Fruit fly (Drosophila melanogaster): ENCODE data around the gene capu.
A peak's percentile ranks its signal among the peaks of the same experiment; 100 is the strongest.

Gene capu

DNA sequence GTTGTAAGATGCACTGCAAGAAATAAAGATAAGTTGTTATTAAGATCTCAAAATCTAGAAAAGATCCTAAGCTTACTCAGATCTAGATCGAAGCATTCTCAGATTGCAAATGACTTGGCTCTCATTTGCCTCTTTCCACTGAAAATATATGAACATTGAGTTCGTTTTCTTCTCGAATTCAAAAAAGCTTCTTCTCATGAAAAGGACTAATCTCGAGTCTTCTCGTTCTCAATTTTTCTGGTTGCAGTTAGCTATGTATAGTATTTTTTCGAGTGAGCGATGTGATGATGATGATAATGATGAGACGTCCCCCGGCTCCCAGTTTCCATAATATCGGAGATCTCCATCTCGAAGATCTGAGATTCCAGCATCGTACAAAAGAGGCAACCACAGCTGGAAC lies 46.3 kb downstream of the capu start (continued):
- peak; percentile 34 for TF ChIP-seq CG6792 (GFP tag; optimal IDR thresholded peaks at IDR 0.05)
- TF ChIP-seq dsx (GFP tag; optimal IDR thresholded peaks at IDR 0.05; ENCODE audit: poor library complexity, severe bottlenecking), result peak; percentile 36
- TF ChIP-seq eg (GFP tag; IDR thresholded peaks at IDR 0.05), result no peak
- TF ChIP-seq fkh (GFP tag; optimal IDR thresholded peaks at IDR 0.05), result no peak
- TF ChIP-seq Eip93F (GFP tag; optimal IDR thresholded peaks at IDR 0.05), result no peak
- TF ChIP-seq Met (GFP tag; optimal IDR thresholded peaks at IDR 0.05), result peak; percentile 55
- TF ChIP-seq CG11902 (GFP tag; optimal IDR thresholded peaks at IDR 0.05), result peak; percentile 30
- TF ChIP-seq Eip78C (GFP tag), result peak; percentile 88
- TF ChIP-seq Ets96B (tag; optimal IDR thresholded peaks at IDR 0.05), result peak; percentile 19
- TF ChIP-seq CG4318 (GFP tag; optimal IDR thresholded peaks at IDR 0.05), result no peak
- no peak for TF ChIP-seq CG8319 (GFP tag; optimal IDR thresholded peaks at IDR 0.05)
- peak; percentile 37 for TF ChIP-seq CG10631 (GFP tag; optimal IDR thresholded peaks at IDR 0.05)
- no peak for TF ChIP-seq CG9139 (GFP tag; optimal IDR thresholded peaks at IDR 0.05)

DNA sequence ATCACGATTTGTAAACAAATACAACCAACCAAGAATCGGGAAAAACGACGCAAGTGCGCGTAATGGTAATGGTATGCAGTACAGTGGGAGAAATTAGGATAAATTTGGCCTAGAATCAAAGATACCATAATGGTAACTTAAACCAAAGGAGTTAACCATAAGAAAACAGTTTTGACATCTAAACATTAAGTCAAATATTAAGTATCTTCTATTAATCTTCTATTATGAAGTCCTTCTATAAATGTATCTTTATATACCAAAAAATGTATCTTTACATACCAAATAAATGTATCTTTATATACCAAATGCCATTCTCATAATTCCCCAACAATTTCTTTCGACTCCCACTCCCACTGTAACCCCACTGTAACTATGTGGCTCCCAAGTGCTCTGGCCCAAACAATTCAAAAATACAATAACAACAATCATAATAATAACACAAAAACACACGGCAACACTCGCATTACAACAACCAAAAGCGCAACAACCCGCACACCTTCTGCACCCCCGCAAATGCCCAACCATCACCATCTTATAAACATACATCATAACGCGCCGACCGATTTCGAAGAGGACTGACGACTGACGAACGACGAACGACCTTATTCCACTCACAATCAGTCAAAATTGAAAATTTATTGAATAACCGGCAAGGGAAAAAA lies 47.0 kb downstream of the capu start:
- no peak for TF ChIP-seq net (GFP tag; optimal IDR thresholded peaks at IDR 0.05)
- TF ChIP-seq dac (GFP tag; optimal IDR thresholded peaks at IDR 0.05), result no peak
- no peak for TF ChIP-seq CG16779 (tag; optimal IDR thresholded peaks at IDR 0.05)
- TF ChIP-seq CG11762 (GFP tag; optimal IDR thresholded peaks at IDR 0.05; ENCODE audit: insufficient read depth), result no peak
- no peak for TF ChIP-seq CG6276 (GFP tag; optimal IDR thresholded peaks at IDR 0.05)
- TF ChIP-seq Hr4 (GFP tag; optimal IDR thresholded peaks at IDR 0.05), result no peak
- TF ChIP-seq lz (GFP tag; optimal IDR thresholded peaks at IDR 0.05), result no peak
- no peak for TF ChIP-seq Eip93F (GFP tag; optimal IDR thresholded peaks at IDR 0.05)
- no peak for TF ChIP-seq CG6163 (GFP tag; IDR thresholded peaks at IDR 0.05)
- no peak for TF ChIP-seq CG10669 (GFP tag; optimal IDR thresholded peaks at IDR 0.05)
- no peak for TF ChIP-seq Smox (GFP tag; optimal IDR thresholded peaks at IDR 0.05)
- TF ChIP-seq Lpt (GFP tag; optimal IDR thresholded peaks at IDR 0.05), result no peak
- TF ChIP-seq OdsH (GFP tag; optimal IDR thresholded peaks at IDR 0.05), result peak; percentile 16
- no peak for TF ChIP-seq spab (GFP tag; optimal IDR thresholded peaks at IDR 0.05)
- TF ChIP-seq CG4318 (GFP tag; optimal IDR thresholded peaks at IDR 0.05), result no peak
- peak; percentile 3 for TF ChIP-seq CG8632 (GFP tag; optimal IDR thresholded peaks at IDR 0.05)
- TF ChIP-seq acj6 (GFP tag; optimal IDR thresholded peaks at IDR 0.05), result no peak
- TF ChIP-seq CG6792 (GFP tag; optimal IDR thresholded peaks at IDR 0.05), result no peak
- no peak for TF ChIP-seq fd85E (GFP tag; optimal IDR thresholded peaks at IDR 0.05)
- no peak for TF ChIP-seq CG8319 (GFP tag; optimal IDR thresholded peaks at IDR 0.05)
- TF ChIP-seq Hr39 (GFP tag; optimal IDR thresholded peaks at IDR 0.05), result peak; percentile 10
- TF ChIP-seq fkh (GFP tag; optimal IDR thresholded peaks at IDR 0.05), result no peak
- no peak for TF ChIP-seq salr (GFP tag; optimal IDR thresholded peaks at IDR 0.05)
- TF ChIP-seq eg (GFP tag; IDR thresholded peaks at IDR 0.05), result no peak
- no peak for TF ChIP-seq fd59A (GFP tag; optimal IDR thresholded peaks at IDR 0.05)
- TF ChIP-seq CG34406 (GFP tag; optimal IDR thresholded peaks at IDR 0.05), result no peak
- no peak for TF ChIP-seq dsx (GFP tag; optimal IDR thresholded peaks at IDR 0.05; ENCODE audit: poor library complexity, severe bottlenecking)
- TF ChIP-seq cyc (GFP tag; optimal IDR thresholded peaks at IDR 0.05), result no peak
- no peak for TF ChIP-seq Hr38 (GFP tag; optimal IDR thresholded peaks at IDR 0.05)
- no peak for TF ChIP-seq CG9139 (GFP tag; optimal IDR thresholded peaks at IDR 0.05)
- no peak for TF ChIP-seq Sox14 (GFP tag; optimal IDR thresholded peaks at IDR 0.05)
- TF ChIP-seq CG11294 (GFP tag; IDR thresholded peaks at IDR 0.05), result no peak
- no peak for TF ChIP-seq achi (GFP tag; optimal IDR thresholded peaks at IDR 0.05)
- TF ChIP-seq esn (GFP tag; optimal IDR thresholded peaks at IDR 0.05), result no peak
- no peak for TF ChIP-seq ss (GFP tag; optimal IDR thresholded peaks at IDR 0.05)
- peak; percentile 6 for TF ChIP-seq Met (GFP tag; optimal IDR thresholded peaks at IDR 0.05)
- no peak for TF ChIP-seq CG3919 (GFP tag; optimal IDR thresholded peaks at IDR 0.05)
- TF ChIP-seq Sox102F (GFP tag; optimal IDR thresholded peaks at IDR 0.05), result no peak
- no peak for TF ChIP-seq CG11902 (GFP tag; optimal IDR thresholded peaks at IDR 0.05)
- no peak for TF ChIP-seq CG8119 (GFP tag; IDR thresholded peaks at IDR 0.05)
- no peak for TF ChIP-seq Sox15 (GFP tag; optimal IDR thresholded peaks at IDR 0.05)
- peak; percentile 35 for TF ChIP-seq svp (GFP tag)
- no peak for TF ChIP-seq CG32006 (GFP tag; optimal IDR thresholded peaks at IDR 0.05)
- TF ChIP-seq Eip78C (GFP tag), result peak; percentile 67
- TF ChIP-seq CG7368 (GFP tag; optimal IDR thresholded peaks at IDR 0.05), result no peak
- TF ChIP-seq Eip75B (GFP tag; optimal IDR thresholded peaks at IDR 0.05), result no peak
